Fruit fly (Drosophila melanogaster) whole organism, embryonic: ENCODE measurements around the gene Glut4EF.

Experiments used
- Ada2b ChIP-seq: fragments of 200-800 bp; sonication (Bioruptor generic); IDR thresholded peaks from 2 replicates; pipeline ENCODE4 v1.3.6; 2022; ENCODE audit warnings: missing biosample characterization, missing genetic modification characterization
- B-H2 ChIP-seq: fragments of 200-800 bp; sonication (Bioruptor generic); optimal IDR thresholded peaks from 2 replicates; lab custom pipeline; 2018; ENCODE audit warnings: missing biosample characterization, mild to moderate bottlenecking, missing genetic modification characterization
- CG11398 ChIP-seq: fragments of 200-800 bp; sonication (Bioruptor generic); optimal IDR thresholded peaks from 2 replicates; lab custom pipeline; 2016; ENCODE audit warnings: missing biosample characterization, missing genetic modification characterization
- CG12219 ChIP-seq: fragments of 200-800 bp; sonication (Bioruptor generic); optimal IDR thresholded peaks from 3 replicates; lab custom pipeline; 2018; ENCODE audit warnings: missing biosample characterization, mild to moderate bottlenecking, missing genetic modification characterization
- CG12769 ChIP-seq: fragments of 200-800 bp; sonication (Bioruptor generic); optimal IDR thresholded peaks from 2 replicates; lab custom pipeline; 2019; ENCODE audit warnings: missing biosample characterization, mild to moderate bottlenecking, missing genetic modification characterization, moderate library complexity
- CG15479 ChIP-seq: fragments of 200-800 bp; sonication (Bioruptor generic); optimal IDR thresholded peaks from 3 replicates; lab custom pipeline; 2019; ENCODE audit warnings: missing biosample characterization, mild to moderate bottlenecking, missing genetic modification characterization, moderate library complexity
- CG15696 ChIP-seq: fragments of 200-800 bp; sonication (Bioruptor generic); optimal IDR thresholded peaks from 2 replicates; lab custom pipeline; 2019; ENCODE audit warnings: missing biosample characterization, mild to moderate bottlenecking, missing genetic modification characterization, moderate library complexity
- CG17328 ChIP-seq: fragments of 200-800 bp; sonication (Bioruptor generic); IDR thresholded peaks from 2 replicates; pipeline ENCODE4 v1.3.6; 2022; ENCODE audit warnings: missing biosample characterization, missing genetic modification characterization
- CG18599 ChIP-seq: fragments of 200-800 bp; sonication (Bioruptor generic); optimal IDR thresholded peaks from 3 replicates; lab custom pipeline; 2017; ENCODE audit warnings: missing biosample characterization, missing genetic modification characterization, mild to moderate bottlenecking, moderate library complexity, missing genetic modification reagents
- CG18619 ChIP-seq: fragments of 200-800 bp; sonication (Bioruptor generic); optimal IDR thresholded peaks from 3 replicates; lab custom pipeline; 2017; ENCODE audit warnings: missing biosample characterization, mild to moderate bottlenecking, missing genetic modification characterization
- CG2129 ChIP-seq: fragments of 200-800 bp; sonication (Bioruptor generic); IDR thresholded peaks from 2 replicates; pipeline ENCODE4 v1.3.6; 2022; ENCODE audit warnings: missing biosample characterization, missing genetic modification characterization; ENCODE audit not compliant: partially characterized antibody
- CG30403 ChIP-seq: fragments of 200-800 bp; sonication (Bioruptor generic); optimal IDR thresholded peaks from 3 replicates; lab custom pipeline; 2016; ENCODE audit warnings: missing biosample characterization, missing genetic modification characterization
- CG33557 ChIP-seq: fragments of 200-800 bp; sonication (Bioruptor generic); optimal IDR thresholded peaks from 2 replicates; lab custom pipeline; 2019; ENCODE audit warnings: missing biosample characterization, mild to moderate bottlenecking, missing genetic modification characterization, moderate library complexity
- CG4328 ChIP-seq: fragments of 200-800 bp; sonication (Bioruptor generic); optimal IDR thresholded peaks from 3 replicates; lab custom pipeline; 2017; ENCODE audit warnings: missing biosample characterization, missing genetic modification reagents, missing genetic modification characterization
- CG6765 ChIP-seq: fragments of 200-800 bp; sonication (Bioruptor generic); optimal IDR thresholded peaks from 3 replicates; lab custom pipeline; 2017; ENCODE audit warnings: missing biosample characterization, mild to moderate bottlenecking, missing genetic modification characterization
- CG7357 ChIP-seq: fragments of 200-800 bp; sonication (Bioruptor generic); IDR thresholded peaks from 3 replicates; pipeline ENCODE4 v1.3.6; 2022; ENCODE audit warnings: missing biosample characterization, missing genetic modification characterization
- CG8089 ChIP-seq: fragments of 200-800 bp; sonication (Bioruptor generic); optimal IDR thresholded peaks from 3 replicates; lab custom pipeline; 2016; ENCODE audit warnings: missing biosample characterization, missing genetic modification characterization
- D ChIP-seq, 2 experiments: fragments of 200-800 bp in 1 of 2; fragments of >200 bp in 1 of 2; sonication (Bioruptor generic) in 1 of 2; optimal IDR thresholded peaks; 2 replicates in 1 of 2; 3 replicates in 1 of 2; lab custom pipeline; 2017; ENCODE audit warnings: mild to moderate bottlenecking in 1 of 2, missing biosample characterization in 1 of 2, missing genetic modification characterization in 1 of 2, missing genetic modification reagents in 1 of 2
- Dad ChIP-seq: fragments of 200-800 bp; sonication (Bioruptor generic); optimal IDR thresholded peaks from 3 replicates; lab custom pipeline; 2016; ENCODE audit warnings: missing biosample characterization, missing genetic modification characterization
- Dref ChIP-seq: fragments of 200-800 bp; sonication (Bioruptor generic); IDR thresholded peaks from 2 replicates; pipeline ENCODE4 v1.3.6; 2022; ENCODE audit warnings: missing biosample characterization, missing genetic modification characterization
- Elba2 ChIP-seq: fragments of 200-800 bp; sonication (Bioruptor generic); optimal IDR thresholded peaks from 3 replicates; lab custom pipeline; 2016; ENCODE audit warnings: missing biosample characterization, missing genetic modification characterization
- Fer2 ChIP-seq: fragments of 200-800 bp; sonication (Bioruptor generic); optimal IDR thresholded peaks from 2 replicates; lab custom pipeline; 2018; ENCODE audit warnings: missing biosample characterization, mild to moderate bottlenecking, missing genetic modification characterization, moderate library complexity
- Gsc ChIP-seq: fragments of 200-800 bp; sonication (Bioruptor generic); IDR thresholded peaks from 2 replicates; pipeline ENCODE4 v1.3.6; 2022; ENCODE audit warnings: missing biosample characterization, missing genetic modification characterization
- Hey ChIP-seq: fragments of 200-800 bp; sonication (Bioruptor generic); optimal IDR thresholded peaks from 3 replicates; lab custom pipeline; 2018; ENCODE audit warnings: missing biosample characterization, mild to moderate bottlenecking, missing genetic modification characterization
- HmgZ ChIP-seq: fragments of 200-800 bp; sonication (Bioruptor generic); optimal IDR thresholded peaks from 2 replicates; lab custom pipeline; 2018; ENCODE audit warnings: missing biosample characterization, mild to moderate bottlenecking, missing genetic modification characterization
- Opbp ChIP-seq: fragments of 200-800 bp; sonication (Bioruptor generic); IDR thresholded peaks from 3 replicates; pipeline ENCODE4 v1.3.6; 2022; ENCODE audit warnings: missing biosample characterization, missing genetic modification characterization; ENCODE audit not compliant: partially characterized antibody
- Ptx1 ChIP-seq: fragments of 200-800 bp; sonication (Bioruptor generic); IDR thresholded peaks from 2 replicates; pipeline ENCODE4 v1.3.6; 2022; ENCODE audit warnings: missing biosample characterization, missing genetic modification characterization
- Taf1 ChIP-seq: fragments of 200-800 bp; sonication (Bioruptor generic); IDR thresholded peaks from 2 replicates; pipeline ENCODE4 v1.3.6; 2022; ENCODE audit warnings: missing biosample characterization, missing genetic modification characterization
- ash1 ChIP-seq: fragments of 200-800 bp; sonication (Bioruptor generic); optimal IDR thresholded peaks from 2 replicates; lab custom pipeline; 2018; ENCODE audit warnings: missing biosample characterization, mild to moderate bottlenecking, missing genetic modification characterization
- bab2 ChIP-seq: fragments of 200-800 bp; sonication (Bioruptor generic); optimal IDR thresholded peaks from 2 replicates; lab custom pipeline; 2016; ENCODE audit warnings: missing biosample characterization, missing genetic modification characterization
- bigmax ChIP-seq: fragments of 200-800 bp; sonication (Bioruptor generic); optimal IDR thresholded peaks from 2 replicates; lab custom pipeline; 2018; ENCODE audit warnings: missing biosample characterization, mild to moderate bottlenecking, missing genetic modification characterization
- chn ChIP-seq: fragments of 200-800 bp; sonication (Bioruptor generic); optimal IDR thresholded peaks from 2 replicates; lab custom pipeline; 2016; ENCODE audit warnings: missing biosample characterization, missing genetic modification characterization
- corto ChIP-seq: fragments of 200-800 bp; sonication (Bioruptor generic); optimal IDR thresholded peaks from 2 replicates; lab custom pipeline; 2016; ENCODE audit warnings: missing biosample characterization, mild to moderate bottlenecking, missing genetic modification characterization, moderate library complexity
- dmrt11E ChIP-seq: fragments of 200-800 bp; sonication (Bioruptor generic); optimal IDR thresholded peaks from 3 replicates; lab custom pipeline; 2018; ENCODE audit warnings: missing biosample characterization, mild to moderate bottlenecking, missing genetic modification characterization, moderate library complexity
- dysf ChIP-seq: fragments of 200-800 bp; sonication (Bioruptor generic); IDR thresholded peaks from 3 replicates; pipeline ENCODE4 v1.3.6; 2022; ENCODE audit warnings: missing biosample characterization, missing genetic modification characterization
- ftz-f1 ChIP-seq: fragments of 200-800 bp; sonication (Bioruptor generic); optimal IDR thresholded peaks from 2 replicates; lab custom pipeline; 2016; ENCODE audit warnings: missing biosample characterization, missing genetic modification characterization
- gcm ChIP-seq: fragments of 200-800 bp; sonication (Bioruptor generic); optimal IDR thresholded peaks from 2 replicates; lab custom pipeline; 2019; ENCODE audit warnings: missing biosample characterization, mild to moderate bottlenecking, missing genetic modification characterization, moderate library complexity
- grau ChIP-seq: fragments of 200-800 bp; optimal IDR thresholded peaks from 3 replicates; lab custom pipeline; 2019; ENCODE audit warnings: missing biosample characterization, mild to moderate bottlenecking, missing genetic modification characterization, moderate library complexity
- lab ChIP-seq: fragments of 200-800 bp; sonication (Bioruptor generic); optimal IDR thresholded peaks from 3 replicates; lab custom pipeline; 2017; ENCODE audit warnings: missing biosample characterization, missing genetic modification characterization, mild to moderate bottlenecking, moderate library complexity, missing genetic modification reagents
- mld ChIP-seq: fragments of 200-800 bp; sonication (Bioruptor generic); IDR thresholded peaks from 3 replicates; pipeline ENCODE4 v1.3.6; 2022; ENCODE audit warnings: missing biosample characterization, missing genetic modification characterization; ENCODE audit not compliant: partially characterized antibody
- pros ChIP-seq: fragments of 200-800 bp; sonication (Bioruptor generic); optimal IDR thresholded peaks from 3 replicates; lab custom pipeline; 2019; ENCODE audit warnings: missing biosample characterization, mild to moderate bottlenecking, missing genetic modification characterization, moderate library complexity
- pum ChIP-seq: fragments of 200-800 bp; sonication (Bioruptor generic); optimal IDR thresholded peaks from 2 replicates; lab custom pipeline; 2016; ENCODE audit warnings: missing biosample characterization, missing genetic modification characterization
- rib ChIP-seq: fragments of 200-800 bp; sonication (Bioruptor generic); IDR thresholded peaks from 2 replicates; pipeline ENCODE4 v1.3.6; 2022; ENCODE audit warnings: missing biosample characterization, missing genetic modification characterization
- sd ChIP-seq: fragments of 200-800 bp; sonication (Bioruptor generic); optimal IDR thresholded peaks from 3 replicates; lab custom pipeline; 2018; ENCODE audit warnings: missing biosample characterization, mild to moderate bottlenecking, missing genetic modification characterization, moderate library complexity
- slbo ChIP-seq: fragments of 200-800 bp; sonication (Bioruptor generic); IDR thresholded peaks from 2 replicates; pipeline ENCODE4 v1.3.6; 2022; ENCODE audit warnings: missing biosample characterization, missing genetic modification characterization
- ssp ChIP-seq: fragments of 200-800 bp; sonication (Bioruptor generic); IDR thresholded peaks from 2 replicates; pipeline ENCODE4 v1.3.6; 2022; ENCODE audit warnings: missing biosample characterization, missing genetic modification characterization
- stc ChIP-seq: fragments of 200-800 bp; sonication (Bioruptor generic); IDR thresholded peaks from 2 replicates; pipeline ENCODE4 v1.3.6; 2022; ENCODE audit warnings: missing biosample characterization, missing genetic modification characterization
- tio ChIP-seq: fragments of 200-800 bp; sonication (Bioruptor generic); optimal IDR thresholded peaks from 2 replicates; lab custom pipeline; 2017; ENCODE audit warnings: missing biosample characterization, missing genetic modification characterization, inconsistent platforms
- twi ChIP-seq: fragments of 200-800 bp; optimal IDR thresholded peaks from 2 replicates; lab custom pipeline; 2019; ENCODE audit warnings: missing biosample characterization, mild to moderate bottlenecking, missing genetic modification characterization, moderate library complexity
- yki ChIP-seq: fragments of >200 bp; optimal IDR thresholded peaks from 3 replicates; lab custom pipeline; 2018

The Glut4EF gene

DNA sequence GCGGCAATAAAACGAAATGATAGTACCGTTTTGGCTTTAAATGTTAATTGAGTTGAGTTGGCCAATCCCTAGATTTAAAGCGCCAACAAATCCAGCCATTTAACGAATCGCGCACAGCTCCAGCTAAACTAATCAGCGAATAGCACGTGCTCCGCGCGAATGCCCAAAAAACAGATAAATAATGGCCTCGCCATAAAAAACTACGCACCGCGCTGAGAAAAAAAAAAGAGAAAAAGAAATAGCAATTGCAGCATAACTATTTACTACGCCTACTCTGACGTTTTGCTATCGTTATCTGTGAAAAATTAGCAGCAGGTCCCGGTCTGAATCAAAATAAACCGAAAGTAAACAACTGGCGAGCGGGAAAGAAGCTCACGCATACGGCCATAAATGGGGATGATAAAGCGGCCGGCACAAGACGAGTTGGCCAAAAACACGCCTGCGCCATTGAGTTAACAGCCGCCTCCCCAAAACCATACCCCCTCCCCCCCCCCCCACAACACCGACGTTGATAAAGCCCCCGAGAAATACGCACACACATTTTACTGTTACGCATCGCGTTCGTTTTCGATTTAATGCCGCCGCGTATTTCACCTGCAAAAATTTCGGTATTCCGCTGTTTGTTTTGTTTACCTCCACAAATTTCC lies 65.0 kb downstream of the Glut4EF start (continued):
- peak; percentile 23 for TF ChIP-seq B-H2 (GFP tag; lab: Kevin White, UChicago)
- peak; percentile 63; the same call in 1 of the 2 replicates for TF ChIP-seq rib (GFP tag; lab: Robert Waterston, UW)
- TF ChIP-seq CG12769 (tag; lab: Kevin White, UChicago): peak; percentile 79
- no peak for TF ChIP-seq gcm (GFP tag; lab: Kevin White, UChicago)
- TF ChIP-seq Elba2 (GFP tag; lab: Kevin White, UChicago): no peak
- no peak for TF ChIP-seq ash1 (GFP tag; lab: Kevin White, UChicago)
- TF ChIP-seq Gsc (GFP tag; lab: Robert Waterston, UW): no peak
- no peak for TF ChIP-seq chn (GFP tag; lab: Kevin White, UChicago)
- TF ChIP-seq bigmax: no peak
- TF ChIP-seq CG33557 (GFP tag; lab: Kevin White, UChicago): no peak
- no peak for TF ChIP-seq Taf1 (GFP tag; lab: Robert Waterston, UW)
- TF ChIP-seq dmrt11E (tag; lab: Kevin White, UChicago): no peak
- TF ChIP-seq CG4328: no peak
- no peak for TF ChIP-seq ftz-f1 (GFP tag; lab: Kevin White, UChicago)
- no peak for TF ChIP-seq CG11398
- TF ChIP-seq Hey (tag; lab: Kevin White, UChicago): peak; percentile 29
- no peak for TF ChIP-seq Dad (GFP tag; lab: Kevin White, UChicago)
- TF ChIP-seq CG7357 (GFP tag; lab: Robert Waterston, UW): no peak
- TF ChIP-seq CG17328 (GFP tag; lab: Robert Waterston, UW): no peak
- TF ChIP-seq pros (GFP tag; lab: Kevin White, UChicago): no peak
- TF ChIP-seq CG18599: peak; percentile 52
- TF ChIP-seq sd: peak; percentile 66
- TF ChIP-seq bab2: no peak
- no peak for TF ChIP-seq CG18619 (GFP tag; lab: Kevin White, UChicago)
- TF ChIP-seq grau (tag; lab: Kevin White, UChicago): no peak
- TF ChIP-seq CG6765 (GFP tag; lab: Kevin White, UChicago): no peak
- no peak for TF ChIP-seq tio (GFP tag; lab: Kevin White, UChicago)
- TF ChIP-seq Fer2 (tag; lab: Kevin White, UChicago): no peak
- no peak for TF ChIP-seq yki (lab: Kevin White, UChicago)
- no peak for TF ChIP-seq mld
- no peak for TF ChIP-seq D (optimal IDR thresholded peaks at IDR 0.05; lab: Kevin White, UChicago)
- TF ChIP-seq D (GFP tag; optimal IDR thresholded peaks at IDR 0.05; lab: Kevin White, UChicago): no peak
- no peak for TF ChIP-seq Dref (GFP tag; lab: Robert Waterston, UW)
- no peak for TF ChIP-seq CG12219
- no peak for TF ChIP-seq stc
- peak; percentile 19; the same call in 1 of the 2 replicates for TF ChIP-seq Ptx1
- no peak for TF ChIP-seq slbo
- TF ChIP-seq CG30403: no peak
- no peak for TF ChIP-seq corto (GFP tag; lab: Kevin White, UChicago)
- no peak for TF ChIP-seq CG15696
- no peak for TF ChIP-seq twi
- no peak for TF ChIP-seq dysf (GFP tag; lab: Robert Waterston, UW)
- no peak for TF ChIP-seq pum
- TF ChIP-seq Opbp (GFP tag; lab: Robert Waterston, UW): no peak
- peak; percentile 75 for TF ChIP-seq lab (GFP tag; lab: Kevin White, UChicago)
- TF ChIP-seq CG8089 (GFP tag; lab: Kevin White, UChicago): no peak
- peak; percentile 43 for TF ChIP-seq HmgZ (tag; lab: Kevin White, UChicago)
- TF ChIP-seq ssp (GFP tag; lab: Robert Waterston, UW): no peak
- no peak for TF ChIP-seq CG15479 (GFP tag; lab: Kevin White, UChicago)
- no peak for TF ChIP-seq CG2129 (GFP tag; lab: Robert Waterston, UW)
- no peak for TF ChIP-seq Ada2b (GFP tag; lab: Robert Waterston, UW)
